Fruit fly (Drosophila melanogaster) whole organism, pupa: ENCODE results near the gene Rab14.
A peak's percentile ranks its signal among the peaks of the same experiment; 100 is the strongest.

Experiments
- CG10348 ChIP-seq: fragments of 200-800 bp; sonication (Bioruptor generic); IDR thresholded peaks from 2 replicates; pipeline ENCODE4 v1.3.6; 2022; ENCODE audit warnings: missing biosample characterization, missing genetic modification characterization
- EcR ChIP-seq: fragments of 200-800 bp; sonication (Bioruptor generic); optimal IDR thresholded peaks from 3 replicates; lab custom pipeline; 2019; ENCODE audit warnings: missing biosample characterization, missing genetic modification characterization, mild to moderate bottlenecking, moderate library complexity, missing genetic modification reagents
- Ets98B ChIP-seq: fragments of 200-800 bp; sonication (Bioruptor generic); IDR thresholded peaks from 2 replicates; pipeline ENCODE4 v1.3.6; 2022; ENCODE audit warnings: missing biosample characterization, missing genetic modification characterization
- Snoo ChIP-seq: fragments of 200-800 bp; sonication (Bioruptor generic); optimal IDR thresholded peaks from 3 replicates; lab custom pipeline; 2017; ENCODE audit warnings: missing biosample characterization, mild to moderate bottlenecking, missing genetic modification characterization, inconsistent platforms
- fd96Ca ChIP-seq: fragments of 200-800 bp; sonication (Bioruptor generic); IDR thresholded peaks from 3 replicates; pipeline ENCODE4 v1.3.6; 2022; ENCODE audit warnings: missing biosample characterization, missing genetic modification characterization
- gl ChIP-seq: fragments of 200-800 bp; sonication (Bioruptor generic); optimal IDR thresholded peaks from 2 replicates; lab custom pipeline; 2018; ENCODE audit warnings: missing biosample characterization, mild to moderate bottlenecking, missing genetic modification characterization

DNA sequence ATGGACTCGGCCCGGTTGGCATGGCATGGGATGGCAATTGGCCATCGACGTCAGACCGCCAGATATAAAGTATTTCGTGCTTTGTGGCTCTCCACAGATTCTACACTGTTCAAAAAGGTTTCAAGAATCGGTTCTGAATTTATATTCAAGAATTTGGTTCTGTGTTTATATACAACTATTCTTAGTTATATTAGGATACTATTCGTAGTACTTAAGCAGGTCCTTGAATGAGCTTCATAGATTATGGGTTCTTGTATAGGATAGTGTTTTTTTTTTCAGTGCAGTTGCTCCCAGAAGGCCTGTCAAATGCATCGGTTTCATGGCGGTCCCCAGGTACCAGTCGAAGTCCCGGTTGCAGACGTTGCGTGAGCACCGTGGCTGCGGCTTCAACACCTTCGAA lies 31.6 kb downstream of the Rab14 start:
- TF ChIP-seq Ets98B (GFP tag; lab: Robert Waterston, UW) (peak; percentile 81), EcR (GFP tag; lab: Kevin White, UChicago) (peak; percentile 9), Snoo (tag; lab: Kevin White, UChicago) (peak; percentile 92), gl (tag; lab: Kevin White, UChicago) (peak; percentile 82), CG10348 (GFP tag; lab: Robert Waterston, UW) (no peak), fd96Ca (peak; percentile 81)
